Worm (Caenorhabditis elegans): ENCODE data around the gene F47D12.7.

F47D12.7 gene

ce11 chrIII:6295972-6296700, at the start of gene F47D12.7:
Gene F47D12.7 (minus strand): TSS chrIII:6296022.
- TF ChIP-seq flt-1 (GFP tag; IDR thresholded peaks at IDR 0.05), result no peak
- TF ChIP-seq T22C8.4 (GFP tag; IDR thresholded peaks at IDR 0.05), result no peak
- no peak for TF ChIP-seq ztf-29 (GFP tag; IDR thresholded peaks at IDR 0.05)
- no peak for TF ChIP-seq med-1 (GFP tag; optimal IDR thresholded peaks at IDR 0.05; ENCODE audit: insufficient read depth)
- TF ChIP-seq klf-2 (GFP tag; conservative IDR thresholded peaks at IDR 0.05), result no peak

- TF ChIP-seq ztf-29 (GFP tag; IDR thresholded peaks at IDR 0.05) (no peak), flt-1 (GFP tag; IDR thresholded peaks at IDR 0.05) (peak; percentile 75; the same call in 1 of the 2 replicates), ztf-23 (GFP tag; IDR thresholded peaks at IDR 0.05) (0 out of 2 replicates have a peak, but pooled peaks have one; percentile 40), klf-2 (GFP tag; conservative IDR thresholded peaks at IDR 0.05) (no peak), med-1 (GFP tag; optimal IDR thresholded peaks at IDR 0.05; ENCODE audit: insufficient read depth) (peak; percentile 29), cog-1 (tag; optimal IDR thresholded peaks at IDR 0.05) (peak; percentile 73)
These were observed 48.9 kb upstream of the F47D12.7 start for ce11 chrIII:6344737-6345136.

- TF ChIP-seq cog-1 (tag; optimal IDR thresholded peaks at IDR 0.05) (no peak), ztf-23 (GFP tag; IDR thresholded peaks at IDR 0.05) (no peak), klf-2 (GFP tag; conservative IDR thresholded peaks at IDR 0.05) (no peak), ref-1 (GFP tag; conservative IDR thresholded peaks at IDR 0.05) (no peak), T22C8.4 (GFP tag; IDR thresholded peaks at IDR 0.05) (no peak), flt-1 (GFP tag; IDR thresholded peaks at IDR 0.05) (no peak), ztf-29 (GFP tag; IDR thresholded peaks at IDR 0.05) (no peak), tab-1 (GFP tag; IDR thresholded peaks at IDR 0.05) (no peak)
These were observed 47.4 kb upstream of the F47D12.7 start, which contains the start of gene C56G2.9 for ce11 chrIII:6343229-6343628. Gene C56G2.9 (minus strand): TSS chrIII:6343329.

ce11 chrIII:6341878-6342453, 46.1 kb upstream of the F47D12.7 start, which contains the start of gene rpn-13:
Gene rpn-13 (minus strand): TSS chrIII:6341928.
- TF ChIP-seq klf-2 (GFP tag; conservative IDR thresholded peaks at IDR 0.05), result no peak
- no peak for TF ChIP-seq tab-1 (GFP tag; IDR thresholded peaks at IDR 0.05)
- TF ChIP-seq T22C8.4 (GFP tag; IDR thresholded peaks at IDR 0.05), result no peak
- no peak for TF ChIP-seq flt-1 (GFP tag; IDR thresholded peaks at IDR 0.05)
- no peak for TF ChIP-seq ref-1 (GFP tag; conservative IDR thresholded peaks at IDR 0.05)
- TF ChIP-seq med-1 (GFP tag; optimal IDR thresholded peaks at IDR 0.05; ENCODE audit: insufficient read depth), result no peak
- no peak for TF ChIP-seq ztf-23 (GFP tag; IDR thresholded peaks at IDR 0.05)
- TF ChIP-seq cog-1 (tag; optimal IDR thresholded peaks at IDR 0.05), result no peak
- TF ChIP-seq ztf-29 (GFP tag; IDR thresholded peaks at IDR 0.05), result no peak

ce11 chrIII:6339919-6340434, 44.2 kb upstream of the F47D12.7 start, which contains the start of gene let-767:
Gene let-767 (minus strand): TSS chrIII:6339969.
- TF ChIP-seq klf-2 (GFP tag; conservative IDR thresholded peaks at IDR 0.05), result no peak
- TF ChIP-seq med-1 (GFP tag; optimal IDR thresholded peaks at IDR 0.05; ENCODE audit: insufficient read depth), result no peak
- TF ChIP-seq cog-1 (tag; optimal IDR thresholded peaks at IDR 0.05), result no peak
- no peak for TF ChIP-seq ref-1 (GFP tag; conservative IDR thresholded peaks at IDR 0.05)
- TF ChIP-seq ztf-29 (GFP tag; IDR thresholded peaks at IDR 0.05), result no peak
- TF ChIP-seq T22C8.4 (GFP tag; IDR thresholded peaks at IDR 0.05), result no peak

- TF ChIP-seq flt-1 (GFP tag; IDR thresholded peaks at IDR 0.05) (no peak), ref-1 (GFP tag; conservative IDR thresholded peaks at IDR 0.05) (no peak)
These were observed 38.5 kb upstream of the F47D12.7 start for ce11 chrIII:6334364-6334763.

ce11 chrIII:6331211-6331782, 35.5 kb upstream of the F47D12.7 start, which contains the start of gene C56G2.4:
Gene C56G2.4 (plus strand): TSS chrIII:6331732.
- TF ChIP-seq T22C8.4 (GFP tag; IDR thresholded peaks at IDR 0.05), result no peak

- no peak for TF ChIP-seq ref-1 (GFP tag; conservative IDR thresholded peaks at IDR 0.05)
- no peak for TF ChIP-seq tab-1 (GFP tag; IDR thresholded peaks at IDR 0.05)
- no peak for TF ChIP-seq ztf-29 (GFP tag; IDR thresholded peaks at IDR 0.05)
These were observed 28.3 kb upstream of the F47D12.7 start, which contains the start of gene C56G2.5 for ce11 chrIII:6324139-6324538. Gene C56G2.5 (minus strand): TSS chrIII:6324239.

- TF ChIP-seq med-1 (GFP tag; optimal IDR thresholded peaks at IDR 0.05; ENCODE audit: insufficient read depth) (no peak), T22C8.4 (GFP tag; IDR thresholded peaks at IDR 0.05) (no peak), flt-1 (GFP tag; IDR thresholded peaks at IDR 0.05) (no peak), ztf-29 (GFP tag; IDR thresholded peaks at IDR 0.05) (no peak), cog-1 (tag; optimal IDR thresholded peaks at IDR 0.05) (no peak), klf-2 (GFP tag; conservative IDR thresholded peaks at IDR 0.05) (no peak), ref-1 (GFP tag; conservative IDR thresholded peaks at IDR 0.05) (no peak), tab-1 (GFP tag; IDR thresholded peaks at IDR 0.05) (no peak), ztf-23 (GFP tag; IDR thresholded peaks at IDR 0.05) (no peak)
These were observed 21.5 kb upstream of the F47D12.7 start for ce11 chrIII:6317345-6317744.

- TF ChIP-seq flt-1 (GFP tag; IDR thresholded peaks at IDR 0.05) (no peak), ref-1 (GFP tag; conservative IDR thresholded peaks at IDR 0.05) (no peak), med-1 (GFP tag; optimal IDR thresholded peaks at IDR 0.05; ENCODE audit: insufficient read depth) (no peak), ztf-23 (GFP tag; IDR thresholded peaks at IDR 0.05) (no peak)
These were observed 21.0 kb upstream of the F47D12.7 start for ce11 chrIII:6316795-6317194.

Measured in whole organism, midembryonic.